Worm (Caenorhabditis elegans) whole organism, L3 larva: ENCODE data around the gene cyp-43A1.

ENCODE experiments used
- ceh-9 ChIP-seq: sonication (generic microtip); optimal IDR thresholded peaks from 2 replicates; lab custom pipeline; 2018; ENCODE audit warnings: missing biosample characterization, missing genetic modification characterization
- elt-3 ChIP-seq, 3 experiments: fragments of 150-350 bp in 1 of 3; sonication (generic microtip) in 2 of 3; optimal IDR thresholded peaks; 2 replicates in 2 of 3; 4 replicates in 1 of 3; lab custom pipeline; 2014 to 2017; ENCODE audit warnings: missing biosample characterization in 3 of 3, missing genetic modification characterization in 3 of 3
- fos-1 ChIP-seq: fragments of 150-350 bp; optimal IDR thresholded peaks from 2 replicates; lab custom pipeline; 2014; ENCODE audit warnings: missing biosample characterization, missing genetic modification characterization
- jun-1 ChIP-seq: fragments of 150-350 bp; optimal IDR thresholded peaks from 2 replicates; lab custom pipeline; 2014; ENCODE audit warnings: missing biosample characterization, missing genetic modification reagents, missing genetic modification characterization
- mdl-1 ChIP-seq: fragments of 150-350 bp; optimal IDR thresholded peaks from 2 replicates; lab custom pipeline; 2014; ENCODE audit warnings: missing biosample characterization, missing genetic modification characterization
- nfya-1 ChIP-seq: sonication (generic microtip); optimal IDR thresholded peaks from 2 replicates; lab custom pipeline; 2017; ENCODE audit warnings: missing genetic modification characterization, mild to moderate bottlenecking, missing compliant biosample characterization, antibody characterized with exemption, moderate library complexity; ENCODE audit not compliant: insufficient read depth
- nhr-237 ChIP-seq: fragments of 150-350 bp; optimal IDR thresholded peaks from 2 replicates; lab custom pipeline; 2014; ENCODE audit warnings: missing biosample characterization, missing genetic modification characterization
- nhr-25 ChIP-seq: sonication (generic microtip); optimal IDR thresholded peaks from 2 replicates; lab custom pipeline; 2017; ENCODE audit warnings: missing biosample characterization, missing genetic modification characterization
- snpc-4 ChIP-seq: fragments of 150-350 bp; optimal IDR thresholded peaks from 2 replicates; lab custom pipeline; 2014; ENCODE audit warnings: missing biosample characterization, missing genetic modification characterization
- tbx-2 ChIP-seq: sonication (generic microtip); optimal IDR thresholded peaks from 2 replicates; lab custom pipeline; 2016; ENCODE audit warnings: mild to moderate bottlenecking, missing genetic modification characterization, missing compliant biosample characterization

ce11 chrX:5686065-5686464, 28.3 kb upstream of the cyp-43A1 start, which contains the start of gene set-20:
- TF ChIP-seq tbx-2 (tag; lab: Kevin White, UChicago): no peak
- no peak for TF ChIP-seq elt-3 (tag; optimal IDR thresholded peaks at IDR 0.05; lab: Kevin White, UChicago)
- peak; percentile 20 for TF ChIP-seq jun-1 (tag; lab: Kevin White, UChicago)
- no peak for TF ChIP-seq nhr-237
- peak; percentile 72 for TF ChIP-seq nhr-25
- no peak for TF ChIP-seq mdl-1 (tag; lab: Kevin White, UChicago)
- peak; percentile 71 for TF ChIP-seq fos-1 (tag; lab: Kevin White, UChicago)
- TF ChIP-seq snpc-4 (tag; lab: Kevin White, UChicago): peak; percentile 59
- TF ChIP-seq nfya-1 (tag; lab: Kevin White, UChicago): peak; percentile 69
- TF ChIP-seq ceh-9 (tag; lab: Kevin White, UChicago): no peak
